Fruit fly (Drosophila melanogaster): ENCODE results near the gene CG43445.

CG43445 gene

DNA sequence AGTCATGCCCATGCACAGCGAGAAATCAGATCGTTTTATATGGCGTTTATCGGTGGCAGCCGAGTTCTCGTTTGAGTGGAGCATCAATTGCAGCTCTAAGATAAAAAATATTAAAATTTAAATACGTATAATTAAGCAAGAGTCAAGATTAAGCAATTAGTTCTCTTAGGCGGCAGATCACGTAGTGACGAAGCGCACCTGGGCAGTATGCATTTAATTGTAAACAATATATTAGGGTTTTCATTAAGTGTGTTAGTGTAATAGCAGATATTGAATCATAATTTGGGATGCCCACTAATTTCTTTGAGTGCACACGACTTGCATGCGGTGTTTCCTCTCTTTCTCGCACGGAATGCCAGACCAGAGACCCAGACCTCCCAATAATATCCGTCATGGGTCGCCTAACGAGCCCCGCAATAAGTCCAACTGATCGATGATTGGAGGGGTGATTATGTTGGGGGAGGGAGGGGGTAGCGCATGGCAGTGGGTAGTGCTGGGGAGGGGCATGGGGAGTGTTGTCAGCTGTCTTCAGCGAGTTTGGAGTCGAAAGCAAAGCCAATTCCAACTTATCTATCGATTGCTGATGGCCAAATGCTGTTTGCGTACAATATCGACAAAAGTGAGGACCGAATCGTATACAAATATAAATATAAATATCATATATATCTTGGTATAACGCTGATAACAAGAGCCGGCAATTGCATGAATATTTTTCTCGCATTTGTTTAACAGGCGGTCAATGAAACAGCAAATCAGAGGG is 38.4 kb downstream of the CG43445 start (continued):
- TF ChIP-seq zfh2 (GFP tag; optimal IDR thresholded peaks at IDR 0.05) (peak; percentile 3), maf-S (GFP tag; optimal IDR thresholded peaks at IDR 0.05) (no peak), CG6854 (GFP tag; optimal IDR thresholded peaks at IDR 0.05) (no peak), pzg (GFP tag; optimal IDR thresholded peaks at IDR 0.05) (no peak), CG18764 (GFP tag; optimal IDR thresholded peaks at IDR 0.05) (peak; percentile 7), stwl (tag; optimal IDR thresholded peaks at IDR 0.05) (no peak), CG1832 (GFP tag; optimal IDR thresholded peaks at IDR 0.05) (no peak), CG8765 (GFP tag; IDR thresholded peaks at IDR 0.05) (0 out of 2 replicates have a peak, but pooled peaks have one; percentile 29), CG9609 (GFP tag; optimal IDR thresholded peaks at IDR 0.05) (peak; percentile 16), CG12071 (GFP tag; optimal IDR thresholded peaks at IDR 0.05) (no peak), Blimp-1 (GFP tag; optimal IDR thresholded peaks at IDR 0.05) (peak; percentile 79), CG8359 (GFP tag; optimal IDR thresholded peaks at IDR 0.05; ENCODE audit: borderline replicate concordance) (peak; percentile 69), Adf1 (GFP tag; IDR thresholded peaks at IDR 0.05) (no peak), CG14860 (GFP tag; IDR thresholded peaks at IDR 0.05; ENCODE audit: partially characterized antibody) (no peak), D19A (tag; optimal IDR thresholded peaks at IDR 0.05) (peak; percentile 64), Hey (tag; optimal IDR thresholded peaks at IDR 0.05) (no peak), CG10565 (GFP tag; optimal IDR thresholded peaks at IDR 0.05) (no peak), Ptx1 (GFP tag; IDR thresholded peaks at IDR 0.05) (peak; percentile 78), Dip2 (GFP tag; IDR thresholded peaks at IDR 0.05) (0 out of 2 replicates have a peak, but pooled peaks have one; percentile 15), schlank (tag; optimal IDR thresholded peaks at IDR 0.05) (no peak), Hr3 (GFP tag; optimal IDR thresholded peaks at IDR 0.05) (peak; percentile 71), Sin3A (optimal IDR thresholded peaks at IDR 0.05) (no peak), br (optimal IDR thresholded peaks at IDR 0.05) (no peak), tna (GFP tag; IDR thresholded peaks at IDR 0.05; ENCODE audit: partially characterized antibody) (no peak), p53 (GFP tag; optimal IDR thresholded peaks at IDR 0.05) (no peak), lola (GFP tag; optimal IDR thresholded peaks at IDR 0.05) (peak in 1 of 3 experiments; percentile 74), CG17802 (tag; optimal IDR thresholded peaks at IDR 0.05) (peak; percentile 41), Dbx (GFP tag; IDR thresholded peaks at IDR 0.05) (peak; percentile 49; the same call in 1 of the 3 replicates), row (GFP tag; IDR thresholded peaks at IDR 0.05) (peak; percentile 82), Ssrp (tag; optimal IDR thresholded peaks at IDR 0.05) (peak; percentile 84), HLHmδ (GFP tag; optimal IDR thresholded peaks at IDR 0.05) (no peak), Chrac-16 (GFP tag; optimal IDR thresholded peaks at IDR 0.05) (peak; percentile 55), Max (GFP tag; optimal IDR thresholded peaks at IDR 0.05) (peak; percentile 65), al (GFP tag; IDR thresholded peaks at IDR 0.05) (peak; percentile 43; the same call in 1 of the 2 replicates), CkIIα-i1 (GFP tag; IDR thresholded peaks at IDR 0.05) (no peak), Nf-YC (tag; optimal IDR thresholded peaks at IDR 0.05) (peak; percentile 58), gem (tag; optimal IDR thresholded peaks at IDR 0.05) (peak; percentile 85), gcm (GFP tag; optimal IDR thresholded peaks at IDR 0.05) (peak; percentile 59), tgo (GFP tag; IDR thresholded peaks at IDR 0.05) (peak; percentile 77), Gug (GFP tag; IDR thresholded peaks at IDR 0.05) (peak; percentile 64; the same call in 3 of the 4 replicates), CG2875 (GFP tag; optimal IDR thresholded peaks at IDR 0.05) (peak; percentile 61), CG17186 (GFP tag; optimal IDR thresholded peaks at IDR 0.05) (peak; percentile 18), Deaf1 (tag; optimal IDR thresholded peaks at IDR 0.05) (peak; percentile 43), Hr78 (GFP tag; optimal IDR thresholded peaks at IDR 0.05) (peak in 1 of 2 experiments; percentile 67), CG12299 (tag; optimal IDR thresholded peaks at IDR 0.05) (no peak), B-H2 (GFP tag; optimal IDR thresholded peaks at IDR 0.05) (no peak), CG11456 (GFP tag; IDR thresholded peaks at IDR 0.05) (peak; percentile 65; the same call in 1 of the 3 replicates), gce (GFP tag; IDR thresholded peaks at IDR 0.05) (no peak), gro (GFP tag; optimal IDR thresholded peaks at IDR 0.05) (no peak)

All from whole organism, embryonic.